Worm (Caenorhabditis elegans): Measurements from ENCODE around the gene dct-17.

- TF ChIP-seq tab-1 (GFP tag; IDR thresholded peaks at IDR 0.05) = no peak
- no peak for TF ChIP-seq med-1 (GFP tag; optimal IDR thresholded peaks at IDR 0.05; ENCODE audit: insufficient read depth)
Observed at ce11 chrV:13707295-13707694, 23.3 kb downstream of the dct-17 start, which contains the start of gene hlh-34.
